Fruit fly (Drosophila melanogaster): Measurements from ENCODE around the gene CG5180.

Gene CG5180

dm6 chr3R:20543220-20543619, 14.5 kb upstream of the CG5180 start:
- TF ChIP-seq CG15710 (tag; optimal IDR thresholded peaks at IDR 0.05) (no peak), CG8301 (tag; optimal IDR thresholded peaks at IDR 0.05) (no peak), CG34367 (tag; optimal IDR thresholded peaks at IDR 0.05) (no peak), gl (tag; optimal IDR thresholded peaks at IDR 0.05) (no peak), fd96Ca (GFP tag; IDR thresholded peaks at IDR 0.05) (no peak), Snoo (tag; optimal IDR thresholded peaks at IDR 0.05) (no peak), Pif1A (GFP tag; optimal IDR thresholded peaks at IDR 0.05) (no peak), CG10348 (GFP tag; IDR thresholded peaks at IDR 0.05) (no peak), CG9948 (tag; optimal IDR thresholded peaks at IDR 0.05) (no peak), CG12605 (GFP tag; IDR thresholded peaks at IDR 0.05) (no peak), CG8159 (tag; optimal IDR thresholded peaks at IDR 0.05) (no peak), CG13204 (GFP tag; optimal IDR thresholded peaks at IDR 0.05) (no peak), CG14655 (GFP tag; optimal IDR thresholded peaks at IDR 0.05) (no peak), Pif1B (GFP tag; optimal IDR thresholded peaks at IDR 0.05) (no peak), CG4496 (GFP tag; IDR thresholded peaks at IDR 0.05) (no peak), Ets98B (GFP tag; IDR thresholded peaks at IDR 0.05) (no peak), EcR (GFP tag; optimal IDR thresholded peaks at IDR 0.05) (no peak), CG17806 (tag; optimal IDR thresholded peaks at IDR 0.05) (no peak), D1 (tag; optimal IDR thresholded peaks at IDR 0.05) (no peak)

DNA sequence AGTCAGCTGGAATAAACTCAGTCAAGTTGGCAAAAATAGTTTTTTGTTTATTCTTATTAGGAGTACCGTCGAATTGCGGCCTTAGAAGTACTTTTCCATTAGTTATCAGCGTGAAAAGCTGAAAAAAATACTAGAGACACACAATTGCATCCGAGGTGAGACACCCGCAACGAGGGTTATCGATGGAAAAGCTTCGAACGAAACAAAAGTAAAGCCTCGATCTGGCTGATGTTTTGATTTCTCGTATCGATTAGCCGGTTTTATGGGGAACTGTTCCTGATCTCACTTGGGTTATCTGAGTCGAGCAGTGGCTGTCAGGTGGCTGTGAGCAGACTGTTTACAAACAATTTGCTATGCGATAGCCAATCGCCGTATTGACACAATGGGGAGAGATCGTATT, 14.0 kb upstream of the CG5180 start:
- TF ChIP-seq gl (tag; optimal IDR thresholded peaks at IDR 0.05) (no peak), CG15710 (tag; optimal IDR thresholded peaks at IDR 0.05) (no peak), CG12605 (GFP tag; IDR thresholded peaks at IDR 0.05) (no peak), CG8301 (tag; optimal IDR thresholded peaks at IDR 0.05) (no peak), Snoo (tag; optimal IDR thresholded peaks at IDR 0.05) (no peak), Ets98B (GFP tag; IDR thresholded peaks at IDR 0.05) (no peak), Pif1A (GFP tag; optimal IDR thresholded peaks at IDR 0.05) (no peak), CG10348 (GFP tag; IDR thresholded peaks at IDR 0.05) (no peak)

- TF ChIP-seq Snoo (tag; optimal IDR thresholded peaks at IDR 0.05) (no peak), EcR (GFP tag; optimal IDR thresholded peaks at IDR 0.05) (no peak), CG8159 (tag; optimal IDR thresholded peaks at IDR 0.05) (no peak)
These were observed 12.8 kb upstream of the CG5180 start for dm6 chr3R:20544952-20545351.

DNA sequence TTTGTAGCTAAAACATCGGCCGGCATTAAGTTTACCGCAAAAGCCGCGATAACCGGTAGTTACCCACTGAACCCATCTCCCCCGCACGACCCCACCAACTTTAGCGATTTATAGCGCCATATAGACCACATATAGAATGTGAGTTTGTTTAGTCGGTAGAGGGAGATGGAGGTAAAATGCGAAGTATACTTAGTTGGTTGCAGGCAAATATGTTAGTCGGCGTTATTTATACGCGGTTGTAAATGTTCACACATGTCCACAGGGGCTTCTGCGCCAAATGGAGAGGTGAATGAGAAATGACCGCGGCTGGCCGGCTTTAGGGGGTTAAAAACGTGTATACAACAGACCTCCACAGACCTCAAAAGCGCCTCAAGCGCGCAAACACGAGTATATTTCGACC, 12.1 kb upstream of the CG5180 start:
- no peak for TF ChIP-seq Pif1B (GFP tag; optimal IDR thresholded peaks at IDR 0.05)
- no peak for TF ChIP-seq gl (tag; optimal IDR thresholded peaks at IDR 0.05)
- peak; percentile 26; the same call in 1 of the 2 replicates for TF ChIP-seq CG32121 (GFP tag; IDR thresholded peaks at IDR 0.05)
- no peak for TF ChIP-seq CG9948 (tag; optimal IDR thresholded peaks at IDR 0.05)
- TF ChIP-seq CG10348 (GFP tag; IDR thresholded peaks at IDR 0.05), result no peak
- TF ChIP-seq CG34367 (tag; optimal IDR thresholded peaks at IDR 0.05), result no peak
- TF ChIP-seq rn (GFP tag; IDR thresholded peaks at IDR 0.05), result no peak
- TF ChIP-seq EcR (GFP tag; optimal IDR thresholded peaks at IDR 0.05), result no peak
- TF ChIP-seq CG13204 (GFP tag; optimal IDR thresholded peaks at IDR 0.05), result no peak
- TF ChIP-seq CG17806 (tag; optimal IDR thresholded peaks at IDR 0.05), result no peak
- no peak for TF ChIP-seq CG8301 (tag; optimal IDR thresholded peaks at IDR 0.05)
- 0 out of 2 replicates have a peak, but pooled peaks have one; percentile 28 for TF ChIP-seq CG12605 (GFP tag; IDR thresholded peaks at IDR 0.05)
- TF ChIP-seq CG4496 (GFP tag; IDR thresholded peaks at IDR 0.05), result 0 out of 3 replicates have a peak, but pooled peaks have one; percentile 40
- TF ChIP-seq Pif1A (GFP tag; optimal IDR thresholded peaks at IDR 0.05), result no peak
- no peak for TF ChIP-seq D1 (tag; optimal IDR thresholded peaks at IDR 0.05)
- TF ChIP-seq CG15710 (tag; optimal IDR thresholded peaks at IDR 0.05), result no peak
- peak; percentile 23; the same call in 1 of the 3 replicates for TF ChIP-seq fd96Ca (GFP tag; IDR thresholded peaks at IDR 0.05)
- no peak for TF ChIP-seq CG14655 (GFP tag; optimal IDR thresholded peaks at IDR 0.05)
- peak; percentile 45; the same call in 1 of the 2 replicates for TF ChIP-seq Ets98B (GFP tag; IDR thresholded peaks at IDR 0.05)
- no peak for TF ChIP-seq CG8159 (tag; optimal IDR thresholded peaks at IDR 0.05)
- TF ChIP-seq Snoo (tag; optimal IDR thresholded peaks at IDR 0.05), result no peak

DNA sequence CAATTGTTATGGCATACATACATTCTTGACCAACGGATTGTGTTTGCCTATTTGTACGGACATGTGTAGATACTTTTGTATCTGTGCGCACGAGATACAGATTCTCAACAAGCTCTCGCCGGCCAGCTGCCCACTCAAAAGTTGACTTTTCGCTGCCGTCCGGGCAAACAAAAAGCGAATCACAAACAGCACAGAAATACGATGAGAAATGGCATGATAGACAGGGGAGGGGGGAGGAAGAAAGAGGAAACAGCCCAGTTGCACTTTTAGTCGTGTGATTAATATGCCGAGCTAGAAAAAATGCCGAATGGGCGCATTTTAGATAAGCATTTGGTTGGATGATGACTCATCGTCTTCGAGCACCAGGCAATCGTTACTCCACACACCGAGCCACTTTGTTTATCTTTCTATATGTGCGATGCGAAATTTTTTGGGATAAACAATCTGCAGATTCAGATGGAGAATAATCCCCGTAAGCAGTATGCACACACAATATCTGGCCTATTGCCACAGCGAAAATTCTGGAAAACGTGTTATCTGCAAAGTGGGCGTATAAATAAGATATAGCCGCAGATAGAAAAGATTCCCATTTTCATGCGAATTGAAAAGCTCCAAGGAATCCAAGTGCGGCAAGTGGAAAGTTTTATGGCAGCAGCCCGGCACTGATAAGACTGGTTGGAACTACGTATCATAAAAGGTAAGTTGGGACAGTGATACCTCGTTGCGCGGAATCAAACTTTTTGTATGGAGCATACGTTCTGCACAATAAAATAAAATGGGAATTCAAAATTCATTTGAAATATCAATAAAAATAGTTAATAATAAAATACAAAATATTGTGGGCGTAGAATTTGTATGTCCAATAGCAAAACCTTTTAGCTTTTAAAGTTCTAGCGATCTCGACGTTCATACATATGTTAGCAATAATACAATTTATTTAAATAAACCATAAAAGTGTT, 10.8 kb upstream of the CG5180 start:
- TF ChIP-seq Ets98B (GFP tag; IDR thresholded peaks at IDR 0.05), result no peak; the same call in 1 of the 2 replicates
- TF ChIP-seq rn (GFP tag; IDR thresholded peaks at IDR 0.05), result no peak
- no peak for TF ChIP-seq gl (tag; optimal IDR thresholded peaks at IDR 0.05)
- TF ChIP-seq Pif1A (GFP tag; optimal IDR thresholded peaks at IDR 0.05), result peak; percentile 17
- no peak for TF ChIP-seq CG13204 (GFP tag; optimal IDR thresholded peaks at IDR 0.05)
- no peak for TF ChIP-seq CG32121 (GFP tag; IDR thresholded peaks at IDR 0.05)
- TF ChIP-seq CG9948 (tag; optimal IDR thresholded peaks at IDR 0.05), result no peak
- no peak for TF ChIP-seq CG8159 (tag; optimal IDR thresholded peaks at IDR 0.05)
- no peak for TF ChIP-seq CG8301 (tag; optimal IDR thresholded peaks at IDR 0.05)
- TF ChIP-seq CG17806 (tag; optimal IDR thresholded peaks at IDR 0.05), result no peak
- TF ChIP-seq CG12605 (GFP tag; IDR thresholded peaks at IDR 0.05), result no peak
- TF ChIP-seq CG34367 (tag; optimal IDR thresholded peaks at IDR 0.05), result no peak
- no peak for TF ChIP-seq EcR (GFP tag; optimal IDR thresholded peaks at IDR 0.05)
- TF ChIP-seq Pif1B (GFP tag; optimal IDR thresholded peaks at IDR 0.05), result no peak
- no peak for TF ChIP-seq CG15710 (tag; optimal IDR thresholded peaks at IDR 0.05)
- TF ChIP-seq CG14655 (GFP tag; optimal IDR thresholded peaks at IDR 0.05), result peak; percentile 18
- TF ChIP-seq CG10348 (GFP tag; IDR thresholded peaks at IDR 0.05), result no peak
- no peak for TF ChIP-seq Snoo (tag; optimal IDR thresholded peaks at IDR 0.05)
- TF ChIP-seq fd96Ca (GFP tag; IDR thresholded peaks at IDR 0.05), result 0 out of 3 replicates have a peak, but pooled peaks have one; percentile 20
- 0 out of 3 replicates have a peak, but pooled peaks have one; percentile 6 for TF ChIP-seq CG4496 (GFP tag; IDR thresholded peaks at IDR 0.05)
- no peak for TF ChIP-seq D1 (tag; optimal IDR thresholded peaks at IDR 0.05)

Measured in whole organism, pupa.